Fruit fly (Drosophila melanogaster): ENCODE results near the gene PolD1.

The PolD1 gene

dm6 chr3L:16011319-16012210 lies 23.9 kb upstream of the PolD1 start, which contains the start of gene mib1 (continued):
- TF ChIP-seq zf30C (GFP tag; optimal IDR thresholded peaks at IDR 0.05): peak; percentile 19
- TF ChIP-seq gfzf (GFP tag; optimal IDR thresholded peaks at IDR 0.05): peak; percentile 97
- no peak for TF ChIP-seq danr (GFP tag; IDR thresholded peaks at IDR 0.05)
- TF ChIP-seq tap (tag; optimal IDR thresholded peaks at IDR 0.05): no peak
- TF ChIP-seq CHES-1-like (GFP tag; optimal IDR thresholded peaks at IDR 0.05): peak; percentile 71
- TF ChIP-seq zen2 (GFP tag; IDR thresholded peaks at IDR 0.05; ENCODE audit: partially characterized antibody): no peak; the same call in none of the 3 replicates
- peak; percentile 48 for TF ChIP-seq CG13894 (tag; optimal IDR thresholded peaks at IDR 0.05)
- TF ChIP-seq Poxn (GFP tag; IDR thresholded peaks at IDR 0.05): no peak
- peak; percentile 93 for TF ChIP-seq CG13287 (GFP tag; IDR thresholded peaks at IDR 0.05; ENCODE audit: partially characterized antibody)
- TF ChIP-seq Deaf1 (tag; optimal IDR thresholded peaks at IDR 0.05): peak; percentile 13
- no peak for TF ChIP-seq nau (GFP tag; optimal IDR thresholded peaks at IDR 0.05)
- no peak; the same call in 1 of the 2 replicates for TF ChIP-seq Nf-YA (GFP tag; IDR thresholded peaks at IDR 0.05)
- TF ChIP-seq jigr1 (GFP tag; IDR thresholded peaks at IDR 0.05): no peak
- peak; percentile 64 for TF ChIP-seq ftz-f1 (GFP tag; optimal IDR thresholded peaks at IDR 0.05)
- TF ChIP-seq Hr39 (optimal IDR thresholded peaks at IDR 0.05): peak; percentile 65
- peak; percentile 79 for TF ChIP-seq CG10267 (tag; optimal IDR thresholded peaks at IDR 0.05)
- TF ChIP-seq NFAT (GFP tag; IDR thresholded peaks at IDR 0.05): peak; percentile 75
- TF ChIP-seq Spps (tag; optimal IDR thresholded peaks at IDR 0.05): no peak

DNA sequence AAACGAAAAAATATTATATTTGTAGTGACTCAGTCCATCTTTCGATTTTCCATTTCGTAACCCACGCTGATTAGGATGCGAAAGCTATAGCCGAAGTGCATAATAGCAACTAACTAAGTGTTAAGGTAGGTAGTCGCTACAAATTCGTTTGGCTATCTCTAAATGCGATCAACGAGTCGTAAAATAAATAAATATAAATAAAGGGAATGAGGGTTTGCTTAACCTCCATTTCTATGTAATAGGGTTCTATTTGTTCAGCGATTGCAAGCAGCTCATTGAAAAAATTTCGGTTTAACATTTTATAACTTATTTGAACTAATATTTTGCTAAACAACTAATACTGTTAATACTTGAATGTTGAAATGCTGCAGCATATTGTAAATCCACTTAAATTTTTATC lies 22.6 kb upstream of the PolD1 start:
- TF ChIP-seq CG3281 (GFP tag; optimal IDR thresholded peaks at IDR 0.05) (no peak), twi (tag; optimal IDR thresholded peaks at IDR 0.05) (no peak), ato (GFP tag; IDR thresholded peaks at IDR 0.05; ENCODE audit: partially characterized antibody) (no peak), CG1233 (GFP tag; optimal IDR thresholded peaks at IDR 0.05) (peak; percentile 4), PHDP (tag; optimal IDR thresholded peaks at IDR 0.05) (peak; percentile 18), Blimp-1 (GFP tag; optimal IDR thresholded peaks at IDR 0.05) (peak; percentile 24), gem (tag; optimal IDR thresholded peaks at IDR 0.05) (peak; percentile 3), CG17359 (tag; optimal IDR thresholded peaks at IDR 0.05) (peak; percentile 51), dysf (GFP tag; IDR thresholded peaks at IDR 0.05) (no peak), Hr39 (optimal IDR thresholded peaks at IDR 0.05) (no peak), CG7271 (tag; optimal IDR thresholded peaks at IDR 0.05) (no peak), Asciz (GFP tag; optimal IDR thresholded peaks at IDR 0.05) (peak; percentile 46), CG12744 (GFP tag; optimal IDR thresholded peaks at IDR 0.05) (no peak), CG11504 (tag; optimal IDR thresholded peaks at IDR 0.05) (peak; percentile 5), bsh (GFP tag; optimal IDR thresholded peaks at IDR 0.05) (peak in 1 of 2 experiments; percentile 16), CG5180 (GFP tag; optimal IDR thresholded peaks at IDR 0.05) (no peak), tup (GFP tag; optimal IDR thresholded peaks at IDR 0.05) (no peak), CG31388 (GFP tag; optimal IDR thresholded peaks at IDR 0.05) (no peak), CG4820 (GFP tag; optimal IDR thresholded peaks at IDR 0.05) (no peak), Hr51 (GFP tag; optimal IDR thresholded peaks at IDR 0.05) (no peak), Sox100B (GFP tag; optimal IDR thresholded peaks at IDR 0.05) (peak; percentile 44), mam (GFP tag; optimal IDR thresholded peaks at IDR 0.05) (no peak), CG1647 (GFP tag; optimal IDR thresholded peaks at IDR 0.05) (no peak), ci (GFP tag; IDR thresholded peaks at IDR 0.05) (peak; percentile 46; the same call in 1 of the 3 replicates), CG15601 (tag; optimal IDR thresholded peaks at IDR 0.05) (peak; percentile 12), ttk (GFP tag; IDR thresholded peaks at IDR 0.05) (no peak), Dp (GFP tag; optimal IDR thresholded peaks at IDR 0.05) (no peak), pros (GFP tag; optimal IDR thresholded peaks at IDR 0.05) (no peak), grau (tag; optimal IDR thresholded peaks at IDR 0.05) (no peak), Med (GFP tag) (no peak), CG3407 (GFP tag; optimal IDR thresholded peaks at IDR 0.05) (peak; percentile 29)
